Fruit fly (Drosophila melanogaster): ENCODE data around the gene CG6966.
A peak's percentile ranks its signal among the peaks of the same experiment; 100 is the strongest.

The CG6966 gene

dm6 chr3R:15094929-15095236 lies 548 bp downstream of the CG6966 start:
- TF ChIP-seq Eip78C (GFP tag): peak; percentile 12
- no peak for TF ChIP-seq CG9139 (GFP tag; optimal IDR thresholded peaks at IDR 0.05)
- TF ChIP-seq CG3919 (GFP tag; optimal IDR thresholded peaks at IDR 0.05): no peak
- TF ChIP-seq fd59A (GFP tag; optimal IDR thresholded peaks at IDR 0.05): no peak
- no peak for TF ChIP-seq acj6 (GFP tag; optimal IDR thresholded peaks at IDR 0.05)

dm6 chr3R:15094218-15094928 lies 1.1 kb downstream of the CG6966 start:
- TF ChIP-seq Hr38 (GFP tag; optimal IDR thresholded peaks at IDR 0.05) (no peak), CG8119 (GFP tag; IDR thresholded peaks at IDR 0.05) (no peak), cyc (GFP tag; optimal IDR thresholded peaks at IDR 0.05) (no peak), fd59A (GFP tag; optimal IDR thresholded peaks at IDR 0.05) (no peak), Met (GFP tag; optimal IDR thresholded peaks at IDR 0.05) (peak; percentile 55), Sox14 (GFP tag; optimal IDR thresholded peaks at IDR 0.05) (peak; percentile 19), vri (GFP tag; optimal IDR thresholded peaks at IDR 0.05) (peak; percentile 15), CG6276 (GFP tag; optimal IDR thresholded peaks at IDR 0.05) (no peak), Sox102F (GFP tag; optimal IDR thresholded peaks at IDR 0.05) (peak; percentile 1), svp (GFP tag) (peak; percentile 79), Blimp-1 (GFP tag; optimal IDR thresholded peaks at IDR 0.05) (no peak), CG6808 (GFP tag; optimal IDR thresholded peaks at IDR 0.05) (peak; percentile 23), ss (GFP tag; optimal IDR thresholded peaks at IDR 0.05) (peak in 1 of 2 experiments; percentile 1), CG8319 (GFP tag; optimal IDR thresholded peaks at IDR 0.05) (no peak), CG34406 (GFP tag; optimal IDR thresholded peaks at IDR 0.05) (no peak), CG6163 (GFP tag; IDR thresholded peaks at IDR 0.05) (no peak), CG10631 (GFP tag; optimal IDR thresholded peaks at IDR 0.05) (no peak), OdsH (GFP tag; optimal IDR thresholded peaks at IDR 0.05) (peak; percentile 23), CG11902 (GFP tag; optimal IDR thresholded peaks at IDR 0.05) (no peak), esn (GFP tag; optimal IDR thresholded peaks at IDR 0.05) (peak; percentile 35), Eip93F (GFP tag; optimal IDR thresholded peaks at IDR 0.05) (no peak), Eip78C (GFP tag) (peak; percentile 84), acj6 (GFP tag; optimal IDR thresholded peaks at IDR 0.05) (no peak), Smox (GFP tag; optimal IDR thresholded peaks at IDR 0.05) (no peak), achi (GFP tag; optimal IDR thresholded peaks at IDR 0.05) (peak; percentile 24), Hr4 (GFP tag; optimal IDR thresholded peaks at IDR 0.05) (peak; percentile 32), fkh (GFP tag; optimal IDR thresholded peaks at IDR 0.05) (peak; percentile 39), CG9139 (GFP tag; optimal IDR thresholded peaks at IDR 0.05) (no peak), CG16779 (tag; optimal IDR thresholded peaks at IDR 0.05) (no peak), CG32006 (GFP tag; optimal IDR thresholded peaks at IDR 0.05) (peak; percentile 38), salr (GFP tag; optimal IDR thresholded peaks at IDR 0.05) (peak in 1 of 2 experiments; percentile 42), Ets21C (GFP tag; optimal IDR thresholded peaks at IDR 0.05) (no peak)

dm6 chr3R:15092784-15093183 lies 2.6 kb downstream of the CG6966 start:
- peak; percentile 28 for TF ChIP-seq Sox14 (GFP tag; optimal IDR thresholded peaks at IDR 0.05)
- TF ChIP-seq Ets21C (GFP tag; optimal IDR thresholded peaks at IDR 0.05): no peak
- peak; percentile 93 for TF ChIP-seq fkh (GFP tag; optimal IDR thresholded peaks at IDR 0.05)
- TF ChIP-seq Ets96B (tag; optimal IDR thresholded peaks at IDR 0.05): no peak
- TF ChIP-seq Eip93F (GFP tag; optimal IDR thresholded peaks at IDR 0.05): peak; percentile 35

dm6 chr3R:15092351-15092750 lies 3.1 kb downstream of the CG6966 start:
- TF ChIP-seq dsx (GFP tag; optimal IDR thresholded peaks at IDR 0.05; ENCODE audit: poor library complexity, severe bottlenecking) (peak; percentile 79), Sox102F (GFP tag; optimal IDR thresholded peaks at IDR 0.05) (peak; percentile 68), topi (GFP tag; optimal IDR thresholded peaks at IDR 0.05) (peak; percentile 89), Sox14 (GFP tag; optimal IDR thresholded peaks at IDR 0.05) (peak; percentile 82), Eip78C (GFP tag) (peak; percentile 96), CG11902 (GFP tag; optimal IDR thresholded peaks at IDR 0.05) (peak; percentile 79), CG6276 (GFP tag; optimal IDR thresholded peaks at IDR 0.05) (no peak), svp (GFP tag) (peak; percentile 92), ss (GFP tag; optimal IDR thresholded peaks at IDR 0.05) (peak; percentile 67 to 84), Met (GFP tag; optimal IDR thresholded peaks at IDR 0.05) (peak; percentile 83), CG7368 (GFP tag; optimal IDR thresholded peaks at IDR 0.05) (peak; percentile 76), Ets96B (tag; optimal IDR thresholded peaks at IDR 0.05) (peak; percentile 85), CG1621 (tag; optimal IDR thresholded peaks at IDR 0.05) (peak; percentile 52), net (GFP tag; optimal IDR thresholded peaks at IDR 0.05) (peak; percentile 47), CG10631 (GFP tag; optimal IDR thresholded peaks at IDR 0.05) (peak; percentile 80), Hr38 (GFP tag; optimal IDR thresholded peaks at IDR 0.05) (no peak), Lpt (GFP tag; optimal IDR thresholded peaks at IDR 0.05) (no peak), CG8632 (GFP tag; optimal IDR thresholded peaks at IDR 0.05) (peak; percentile 82), fd85E (GFP tag; optimal IDR thresholded peaks at IDR 0.05) (peak; percentile 4), CG3919 (GFP tag; optimal IDR thresholded peaks at IDR 0.05) (peak; percentile 80), fkh (GFP tag; optimal IDR thresholded peaks at IDR 0.05) (no peak), Eip75B (GFP tag; optimal IDR thresholded peaks at IDR 0.05) (peak; percentile 88), CG6792 (GFP tag; optimal IDR thresholded peaks at IDR 0.05) (peak; percentile 72)
